Fruit fly (Drosophila melanogaster): ENCODE results near the gene Taf1.

Taf1 gene

DNA sequence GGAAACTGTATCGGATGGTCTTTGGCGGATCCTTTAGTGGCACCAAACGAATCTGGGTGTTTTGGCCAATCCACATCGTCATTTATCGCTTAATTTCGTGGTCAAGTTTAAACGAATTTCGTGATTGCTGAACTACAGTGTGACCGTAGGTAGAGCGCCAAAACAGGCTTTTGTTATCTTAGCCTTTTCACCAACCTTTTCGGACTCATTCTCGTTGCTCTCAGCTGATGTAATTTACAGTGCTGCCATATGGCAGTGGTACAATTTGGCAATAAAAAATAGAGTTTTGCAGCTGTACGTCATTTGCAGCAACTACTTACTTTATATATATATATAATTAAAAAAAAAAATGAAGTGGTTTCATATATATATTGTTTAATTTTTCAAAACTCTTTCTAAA is 13.3 kb downstream of the Taf1 start, which contains the start of gene agt (continued):
- TF ChIP-seq Dp (GFP tag; optimal IDR thresholded peaks at IDR 0.05) (peak; percentile 81), CG6254 (GFP tag; optimal IDR thresholded peaks at IDR 0.05) (no peak), zen (tag; optimal IDR thresholded peaks at IDR 0.05) (peak; percentile 76), CG13287 (GFP tag; IDR thresholded peaks at IDR 0.05; ENCODE audit: partially characterized antibody) (peak; percentile 68), sqz (GFP tag; optimal IDR thresholded peaks at IDR 0.05) (no peak), ro (GFP tag; IDR thresholded peaks at IDR 0.05) (no peak), CG4424 (GFP tag; optimal IDR thresholded peaks at IDR 0.05) (no peak), caup (GFP tag; optimal IDR thresholded peaks at IDR 0.05; ENCODE audit: severe bottlenecking) (no peak), Bgb (GFP tag; IDR thresholded peaks at IDR 0.05; ENCODE audit: partially characterized antibody) (peak; percentile 37; the same call in 1 of the 2 replicates), NC2β (GFP tag; optimal IDR thresholded peaks at IDR 0.05) (peak; percentile 3), CG3847 (GFP tag; IDR thresholded peaks at IDR 0.05) (peak; percentile 60; the same call in 1 of the 2 replicates), ssp (GFP tag; IDR thresholded peaks at IDR 0.05) (no peak), CG32532 (GFP tag; IDR thresholded peaks at IDR 0.05) (no peak), pho (GFP tag; optimal IDR thresholded peaks at IDR 0.05) (no peak), CG17361 (GFP tag; IDR thresholded peaks at IDR 0.05) (no peak), CG4617 (GFP tag; optimal IDR thresholded peaks at IDR 0.05; ENCODE audit: borderline replicate concordance) (peak; percentile 15), Myb (GFP tag; optimal IDR thresholded peaks at IDR 0.05) (peak; percentile 50), Dll (GFP tag; IDR thresholded peaks at IDR 0.05; ENCODE audit: partially characterized antibody) (peak; percentile 45; the same call in 2 of the 4 replicates), CTCF (GFP tag; optimal IDR thresholded peaks at IDR 0.05) (peak; percentile 71), CG8290 (GFP tag; optimal IDR thresholded peaks at IDR 0.05) (peak; percentile 85), CG8290 (tag; optimal IDR thresholded peaks at IDR 0.05) (peak in 1 of 2 experiments; percentile 67), crp (GFP tag; optimal IDR thresholded peaks at IDR 0.05) (peak; percentile 46 to 93), CG2712 (tag; optimal IDR thresholded peaks at IDR 0.05) (peak; percentile 50), CG2116 (GFP tag; optimal IDR thresholded peaks at IDR 0.05) (peak; percentile 54), CG12155 (GFP tag; optimal IDR thresholded peaks at IDR 0.05) (peak; percentile 98), scrt (GFP tag; optimal IDR thresholded peaks at IDR 0.05) (no peak), CG6854 (GFP tag; optimal IDR thresholded peaks at IDR 0.05) (no peak), CG8924 (tag; optimal IDR thresholded peaks at IDR 0.05) (peak; percentile 3), slbo (GFP tag; IDR thresholded peaks at IDR 0.05) (peak; percentile 54; the same call in 1 of the 2 replicates), TFAM (GFP tag; optimal IDR thresholded peaks at IDR 0.05) (no peak), her (GFP tag; optimal IDR thresholded peaks at IDR 0.05) (peak; percentile 61), CG7839 (tag; optimal IDR thresholded peaks at IDR 0.05) (no peak), CG42726 (GFP tag; IDR thresholded peaks at IDR 0.05; ENCODE audit: partially characterized antibody) (0 out of 2 replicates have a peak, but pooled peaks have one; percentile 28), CG10321 (GFP tag; IDR thresholded peaks at IDR 0.05) (no peak), Mes4 (GFP tag; optimal IDR thresholded peaks at IDR 0.05) (no peak), Lhr (GFP tag; optimal IDR thresholded peaks at IDR 0.05) (peak; percentile 82), pum (GFP tag; optimal IDR thresholded peaks at IDR 0.05) (no peak), Ets97D (GFP tag; optimal IDR thresholded peaks at IDR 0.05) (peak; percentile 56), CG1602 (GFP tag; optimal IDR thresholded peaks at IDR 0.05) (no peak), tgo (GFP tag; IDR thresholded peaks at IDR 0.05) (no peak), phol (tag; optimal IDR thresholded peaks at IDR 0.05) (peak; percentile 50), CG4820 (GFP tag; optimal IDR thresholded peaks at IDR 0.05) (no peak), wek (GFP tag; optimal IDR thresholded peaks at IDR 0.05) (no peak), CG9797 (GFP tag; optimal IDR thresholded peaks at IDR 0.05) (peak; percentile 81), stwl (tag; optimal IDR thresholded peaks at IDR 0.05) (peak; percentile 93), kay (GFP tag; optimal IDR thresholded peaks at IDR 0.05) (no peak), inv (GFP tag; IDR thresholded peaks at IDR 0.05; ENCODE audit: partially characterized antibody) (no peak), CG6813 (GFP tag; optimal IDR thresholded peaks at IDR 0.05) (no peak), grn (GFP tag; optimal IDR thresholded peaks at IDR 0.05) (no peak), nmo (GFP tag; optimal IDR thresholded peaks at IDR 0.05) (peak; percentile 28), CG17829 (tag; optimal IDR thresholded peaks at IDR 0.05) (peak; percentile 31)

Measured in whole organism, embryonic.